Worm (Caenorhabditis elegans): ENCODE results near the gene atln-2.

DNA sequence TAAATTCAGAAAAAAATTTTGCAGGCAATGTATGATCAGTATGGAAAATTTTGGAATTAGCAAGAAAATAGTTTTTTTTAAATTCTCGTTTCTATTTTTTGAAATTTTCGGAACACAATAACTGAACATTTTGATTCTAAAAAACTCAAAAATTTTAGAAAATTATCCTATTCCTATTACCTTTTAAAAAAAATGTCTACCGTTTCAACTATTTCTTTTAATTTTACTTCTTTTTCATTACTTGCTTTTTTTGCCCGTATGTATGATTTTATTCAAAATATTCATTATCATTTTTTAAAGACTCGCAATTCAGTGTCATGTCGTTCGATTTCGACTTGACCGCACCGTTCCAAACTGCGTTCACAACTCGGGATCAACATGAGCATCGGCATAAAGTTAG is at the start of gene atln-2:
- TF ChIP-seq W03F9.2 (tag; optimal IDR thresholded peaks at IDR 0.05): no peak
- no peak for TF ChIP-seq him-1 (tag; optimal IDR thresholded peaks at IDR 0.05)

All from whole organism, L4/young adult.